Worm (Caenorhabditis elegans): ENCODE results near the gene Y14H12B.1.

ce11 chrII:3954838-3955237 is 20.6 kb downstream of the Y14H12B.1 start:
- TF ChIP-seq pes-1 (GFP tag; IDR thresholded peaks at IDR 0.05) (no peak), aly-1 (tag; optimal IDR thresholded peaks at IDR 0.05) (no peak), ceh-36 (tag; optimal IDR thresholded peaks at IDR 0.05) (no peak)

All from whole organism, early embryonic.